Worm (Caenorhabditis elegans) whole organism, L4/young adult: ENCODE data around the gene str-46.

Experiments used
- W03F9.2 ChIP-seq: fragments of 150-350 bp; optimal IDR thresholded peaks from 2 replicates; lab custom pipeline; 2014; ENCODE audit warnings: missing biosample characterization, missing genetic modification characterization
- dao-5 ChIP-seq: sonication (generic microtip); optimal IDR thresholded peaks from 2 replicates; lab custom pipeline; 2016; ENCODE audit warnings: missing genotype, missing genetic modification characterization, moderate library complexity, missing compliant biosample characterization
- him-1 ChIP-seq: sonication (generic microtip); optimal IDR thresholded peaks from 2 replicates; lab custom pipeline; 2016; ENCODE audit warnings: missing genotype, missing genetic modification reagents, missing genetic modification characterization, missing compliant biosample characterization

The str-46 gene

ce11 chrV:2899867-2900266 is at the start of gene str-46:
Gene str-46, minus strand, starts transcription at chrV:2899967.
- no peak for TF ChIP-seq W03F9.2 (tag; lab: Kevin White, UChicago)
- TF ChIP-seq him-1 = no peak
- TF ChIP-seq dao-5 (tag; lab: Kevin White, UChicago) = no peak

ce11 chrV:2945602-2946001 is 45.8 kb upstream of the str-46 start, which contains the start of gene srh-87:
Gene srh-87, minus strand, starts transcription at chrV:2945702.
- TF ChIP-seq W03F9.2 (tag; lab: Kevin White, UChicago) (no peak), him-1 (no peak), dao-5 (tag; lab: Kevin White, UChicago) (no peak)

ce11 chrV:2943859-2944258 is 44.1 kb upstream of the str-46 start, which contains the start of gene srw-137:
Gene srw-137, minus strand, starts transcription at chrV:2943959.
- TF ChIP-seq him-1 = no peak
- TF ChIP-seq dao-5 (tag; lab: Kevin White, UChicago) = no peak
- TF ChIP-seq W03F9.2 (tag; lab: Kevin White, UChicago) = no peak

- TF ChIP-seq W03F9.2 (tag; lab: Kevin White, UChicago) = no peak
- TF ChIP-seq him-1 = no peak
- TF ChIP-seq dao-5 (tag; lab: Kevin White, UChicago) = no peak
Measured at ce11 chrV:2942247-2942646, 42.5 kb upstream of the str-46 start.

ce11 chrV:2941405-2941804 is 41.6 kb upstream of the str-46 start, which contains the start of gene srw-143:
Gene srw-143, minus strand, starts transcription at chrV:2941505.
- TF ChIP-seq dao-5 (tag; lab: Kevin White, UChicago) (no peak), him-1 (no peak), W03F9.2 (tag; lab: Kevin White, UChicago) (no peak)

- TF ChIP-seq dao-5 (tag; lab: Kevin White, UChicago) = no peak
- no peak for TF ChIP-seq W03F9.2 (tag; lab: Kevin White, UChicago)
- TF ChIP-seq him-1 = no peak
Measured at ce11 chrV:2938497-2938896, 38.7 kb upstream of the str-46 start, which contains the start of gene srw-141. Gene srw-141, minus strand, starts transcription at chrV:2938597.

ce11 chrV:2934075-2934474 is 34.3 kb upstream of the str-46 start, which contains the start of gene srh-247:
Gene srh-247, minus strand, starts transcription at chrV:2934175.
- TF ChIP-seq him-1 (no peak), dao-5 (tag; lab: Kevin White, UChicago) (no peak), W03F9.2 (tag; lab: Kevin White, UChicago) (no peak)

ce11 chrV:2931252-2931651 is 31.5 kb upstream of the str-46 start, which contains the start of gene C31B8.1:
Gene C31B8.1, plus strand, starts transcription at chrV:2931552.
- TF ChIP-seq him-1 (no peak), dao-5 (tag; lab: Kevin White, UChicago) (no peak), W03F9.2 (tag; lab: Kevin White, UChicago) (no peak)

- TF ChIP-seq W03F9.2 (tag; lab: Kevin White, UChicago) (no peak), him-1 (no peak), dao-5 (tag; lab: Kevin White, UChicago) (no peak)
Measured at ce11 chrV:2929753-2930152, 30.0 kb upstream of the str-46 start, which contains the start of gene C31B8.16. Gene C31B8.16, plus strand, starts transcription at chrV:2930053.

ce11 chrV:2927553-2927952 is 27.8 kb upstream of the str-46 start, which contains the start of gene C31B8.12:
Gene C31B8.12, minus strand, starts transcription at chrV:2927653.
- TF ChIP-seq dao-5 (tag; lab: Kevin White, UChicago) (no peak), W03F9.2 (tag; lab: Kevin White, UChicago) (no peak), him-1 (no peak)

- TF ChIP-seq W03F9.2 (tag; lab: Kevin White, UChicago) = no peak
Measured at ce11 chrV:2922594-2922993, 22.8 kb upstream of the str-46 start, which contains the start of gene srh-38. Gene srh-38, minus strand, starts transcription at chrV:2922694.

ce11 chrV:2920125-2920524 is 20.4 kb upstream of the str-46 start:
- TF ChIP-seq dao-5 (tag; lab: Kevin White, UChicago) = no peak
- TF ChIP-seq W03F9.2 (tag; lab: Kevin White, UChicago) = no peak
- no peak for TF ChIP-seq him-1

ce11 chrV:2913948-2914347 is 14.2 kb upstream of the str-46 start, which contains the start of gene srh-146:
Gene srh-146, plus strand, starts transcription at chrV:2914248.
- TF ChIP-seq him-1 (no peak), dao-5 (tag; lab: Kevin White, UChicago) (no peak), W03F9.2 (tag; lab: Kevin White, UChicago) (no peak)

ce11 chrV:2912901-2913300 is 13.1 kb upstream of the str-46 start, which contains the start of gene C31B8.9:
Gene C31B8.9, minus strand, starts transcription at chrV:2913001.
- TF ChIP-seq W03F9.2 (tag; lab: Kevin White, UChicago) (no peak), him-1 (no peak), dao-5 (tag; lab: Kevin White, UChicago) (no peak)

ce11 chrV:2909525-2909924 is 9.8 kb upstream of the str-46 start, which contains the start of gene zmp-3:
Gene zmp-3, minus strand, starts transcription at chrV:2909625.
- TF ChIP-seq W03F9.2 (tag; lab: Kevin White, UChicago) = no peak
- TF ChIP-seq him-1 = no peak
- TF ChIP-seq dao-5 (tag; lab: Kevin White, UChicago) = no peak
